Worm (Caenorhabditis elegans) whole organism, young adult: ENCODE measurements around the gene cdh-9.
A peak's percentile ranks its signal among the peaks of the same experiment; 100 is the strongest.

ENCODE experiments used
- B0336.3 ChIP-seq: fragments of 200-800 bp; sonication (Bioruptor generic); IDR thresholded peaks from 2 replicates; pipeline ENCODE4 v1.3.6; 2022; ENCODE audit warnings: missing genetic modification characterization, missing compliant biosample characterization
- F22D6.2 ChIP-seq: sonication (generic microtip); optimal IDR thresholded peaks from 2 replicates; lab custom pipeline; 2016; ENCODE audit warnings: mild to moderate bottlenecking, missing genetic modification characterization, missing compliant biosample characterization
- F23B12.7 ChIP-seq: sonication (generic microtip); optimal IDR thresholded peaks from 2 replicates; lab custom pipeline; 2017; ENCODE audit warnings: missing genetic modification characterization, mild to moderate bottlenecking, missing compliant biosample characterization, antibody characterized with exemption, moderate library complexity; ENCODE audit not compliant: insufficient read depth
- K12H6.12 ChIP-seq: fragments of 200-800 bp; sonication (Bioruptor generic); optimal IDR thresholded peaks from 2 replicates; lab custom pipeline; 2018; ENCODE audit warnings: mild to moderate bottlenecking, missing genetic modification characterization, missing compliant biosample characterization
- Y56A3A.18 ChIP-seq: fragments of 200-800 bp; sonication (Bioruptor generic); IDR thresholded peaks from 2 replicates; pipeline ENCODE4 v1.3.6; 2022; ENCODE audit warnings: missing genetic modification reagents, missing genetic modification characterization, missing compliant biosample characterization
- Y79H2A.3 ChIP-seq: fragments of 200-800 bp; sonication (Bioruptor generic); conservative IDR thresholded peaks from 2 replicates; pipeline ENCODE4 v1.3.6; 2022; ENCODE audit warnings: missing genetic modification reagents, missing genetic modification characterization, missing compliant biosample characterization
- ZK185.1 ChIP-seq: sonication (generic microtip); optimal IDR thresholded peaks from 2 replicates; lab custom pipeline; 2016; ENCODE audit warnings: mild to moderate bottlenecking, missing genetic modification characterization, missing compliant biosample characterization; ENCODE audit not compliant: poor library complexity, severe bottlenecking
- aptf-2 ChIP-seq: fragments of 200-800 bp; sonication (Bioruptor generic); conservative IDR thresholded peaks from 2 replicates; pipeline ENCODE4 v1.3.6; 2022; ENCODE audit warnings: missing genetic modification reagents, missing genetic modification characterization, missing compliant biosample characterization
- athp-1 ChIP-seq: sonication (generic microtip); optimal IDR thresholded peaks from 2 replicates; lab custom pipeline; 2017; ENCODE audit warnings: mild to moderate bottlenecking, missing genetic modification characterization, missing compliant biosample characterization
- attf-3 ChIP-seq: fragments of 200-800 bp; sonication (Bioruptor generic); conservative IDR thresholded peaks from 2 replicates; pipeline ENCODE4 v1.3.6; 2022; ENCODE audit warnings: missing genetic modification reagents, missing genetic modification characterization, missing compliant biosample characterization
- attf-5 ChIP-seq: fragments of 200-800 bp; sonication (Bioruptor generic); optimal IDR thresholded peaks from 2 replicates; lab custom pipeline; 2018; ENCODE audit warnings: mild to moderate bottlenecking, missing genetic modification characterization, missing compliant biosample characterization
- ceh-100 ChIP-seq: fragments of 200-800 bp; sonication (Bioruptor generic); IDR thresholded peaks from 2 replicates; pipeline ENCODE4 v1.3.6; 2022; ENCODE audit warnings: missing genetic modification reagents, missing genetic modification characterization, missing compliant biosample characterization
- ceh-40 ChIP-seq: fragments of 200-800 bp; sonication (Bioruptor generic); IDR thresholded peaks from 2 replicates; pipeline ENCODE4 v1.3.6; 2022; ENCODE audit warnings: missing genetic modification characterization, missing compliant biosample characterization
- chd-7 ChIP-seq: sonication (generic microtip); optimal IDR thresholded peaks from 2 replicates; lab custom pipeline; 2016; ENCODE audit warnings: mild to moderate bottlenecking, missing genetic modification characterization, moderate library complexity, missing compliant biosample characterization
- die-1 ChIP-seq: sonication (generic microtip); optimal IDR thresholded peaks from 2 replicates; lab custom pipeline; 2016; ENCODE audit warnings: missing genotype, mild to moderate bottlenecking, missing genetic modification characterization, missing compliant biosample characterization
- dox-1 ChIP-seq: fragments of 200-800 bp; sonication (Bioruptor generic); IDR thresholded peaks from 2 replicates; pipeline ENCODE4 v1.3.6; 2022; ENCODE audit warnings: missing genetic modification reagents, missing genetic modification characterization, missing compliant biosample characterization
- egl-18 ChIP-seq: fragments of 200-800 bp; sonication (Bioruptor generic); IDR thresholded peaks from 2 replicates; pipeline ENCODE4 v1.3.6; 2022; ENCODE audit warnings: missing genetic modification reagents, missing genetic modification characterization, missing compliant biosample characterization
- egrh-3 ChIP-seq: fragments of 200-800 bp; sonication (Bioruptor generic); IDR thresholded peaks from 2 replicates; pipeline ENCODE4 v1.3.6; 2022; ENCODE audit warnings: missing genetic modification reagents, missing genetic modification characterization, missing compliant biosample characterization
- ekl-4 ChIP-seq: fragments of 200-800 bp; sonication (Bioruptor generic); IDR thresholded peaks from 2 replicates; pipeline ENCODE4 v1.3.6; 2022; ENCODE audit warnings: missing genetic modification reagents, missing genetic modification characterization, missing compliant biosample characterization
- fkh-3 ChIP-seq: sonication (generic microtip); optimal IDR thresholded peaks from 2 replicates; lab custom pipeline; 2016; ENCODE audit warnings: mild to moderate bottlenecking, missing genetic modification characterization, missing compliant biosample characterization
- him-1 ChIP-seq: sonication (generic microtip); optimal IDR thresholded peaks from 2 replicates; lab custom pipeline; 2016; ENCODE audit warnings: missing genotype, missing genetic modification reagents, missing genetic modification characterization, missing compliant biosample characterization
- hlh-12 ChIP-seq: sonication (generic microtip); optimal IDR thresholded peaks from 2 replicates; lab custom pipeline; 2016; ENCODE audit warnings: missing genetic modification characterization, missing compliant biosample characterization
- hmg-1.2 ChIP-seq: fragments of 200-800 bp; sonication (Bioruptor generic); IDR thresholded peaks from 2 replicates; pipeline ENCODE4 v1.3.6; 2022; ENCODE audit warnings: missing genetic modification reagents, missing genetic modification characterization, missing compliant biosample characterization
- hrde-1 ChIP-seq: sonication (generic microtip); optimal IDR thresholded peaks from 2 replicates; lab custom pipeline; 2016; ENCODE audit warnings: missing genetic modification characterization, mild to moderate bottlenecking, missing compliant biosample characterization, moderate library complexity, missing genotype, missing genetic modification reagents, borderline replicate concordance
- hsf-1 ChIP-seq: fragments of 200-800 bp; sonication (Bioruptor generic); IDR thresholded peaks from 2 replicates; pipeline ENCODE4 v1.3.6; 2022; ENCODE audit warnings: missing genetic modification reagents, missing genetic modification characterization, missing compliant biosample characterization
- lin-26 ChIP-seq: fragments of 200-800 bp; sonication (Bioruptor generic); IDR thresholded peaks from 2 replicates; pipeline ENCODE4 v1.3.6; 2022; ENCODE audit warnings: missing genetic modification reagents, missing genetic modification characterization, missing compliant biosample characterization
- lin-35 ChIP-seq, 3 experiments: fragments of 150-350 bp in 2 of 3; sonication (generic microtip) in 1 of 3; optimal IDR thresholded peaks; 2 replicates each; lab custom pipeline; 2014 to 2018; ENCODE audit warnings: missing biosample characterization in 3 of 3, missing genetic modification characterization in 3 of 3, missing genetic modification reagents in 3 of 3
- lin-40 ChIP-seq: sonication (generic microtip); optimal IDR thresholded peaks from 2 replicates; lab custom pipeline; 2016; ENCODE audit warnings: missing genetic modification characterization, mild to moderate bottlenecking, missing compliant biosample characterization, missing genotype, missing genetic modification reagents
- lsl-1 ChIP-seq: fragments of 200-800 bp; sonication (Bioruptor generic); optimal IDR thresholded peaks from 2 replicates; lab custom pipeline; 2018; ENCODE audit warnings: mild to moderate bottlenecking, missing genetic modification characterization, moderate library complexity, missing compliant biosample characterization
- madf-6 ChIP-seq: fragments of 200-800 bp; sonication (Bioruptor generic); IDR thresholded peaks from 2 replicates; pipeline ENCODE4 v1.3.6; 2022; ENCODE audit warnings: missing genetic modification reagents, missing genetic modification characterization, missing compliant biosample characterization
- mel-28 ChIP-seq: sonication (generic microtip); optimal IDR thresholded peaks from 2 replicates; lab custom pipeline; 2016; ENCODE audit warnings: borderline replicate concordance, mild to moderate bottlenecking, missing genetic modification characterization, missing compliant biosample characterization
- mxl-1 ChIP-seq: sonication (generic microtip); optimal IDR thresholded peaks from 2 replicates; lab custom pipeline; 2016; ENCODE audit warnings: missing genetic modification characterization, missing compliant biosample characterization
- nfya-1 ChIP-seq: sonication (generic microtip); optimal IDR thresholded peaks from 2 replicates; lab custom pipeline; 2017; ENCODE audit warnings: antibody characterized with exemption, missing compliant biosample characterization, missing genetic modification characterization, borderline replicate concordance; ENCODE audit not compliant: insufficient read depth
- pha-4 ChIP-seq: fragments of 150-350 bp; sonication (generic microtip); optimal IDR thresholded peaks from 2 replicates; lab custom pipeline; 2014; ENCODE audit warnings: missing biosample characterization, missing genetic modification reagents, missing genetic modification characterization
- repo-1 ChIP-seq: sonication (generic microtip); optimal IDR thresholded peaks from 2 replicates; lab custom pipeline; 2017; ENCODE audit warnings: mild to moderate bottlenecking, missing genetic modification characterization, missing compliant biosample characterization
- snpc-3.4 ChIP-seq: sonication (generic microtip); optimal IDR thresholded peaks from 2 replicates; lab custom pipeline; 2017; ENCODE audit warnings: missing genetic modification characterization, mild to moderate bottlenecking, missing compliant biosample characterization, antibody characterized with exemption, moderate library complexity, missing genotype, missing genetic modification reagents
- snpc-4 ChIP-seq, 5 experiments: fragments of 150-350 bp in 1 of 5; sonication (generic microtip) in 4 of 5; optimal IDR thresholded peaks; 2 replicates each; lab custom pipeline; 2014 to 2018; ENCODE audit warnings: missing genetic modification characterization in 5 of 5, missing biosample characterization in 3 of 5, antibody characterized with exemption in 2 of 5, mild to moderate bottlenecking in 2 of 5, missing compliant biosample characterization in 2 of 5, missing genotype in 2 of 5, moderate library complexity in 2 of 5, missing genetic modification reagents in 1 of 5
- xnd-1 ChIP-seq: sonication (generic microtip); optimal IDR thresholded peaks from 2 replicates; lab custom pipeline; 2016; ENCODE audit warnings: missing genotype, missing genetic modification reagents, missing genetic modification characterization, missing compliant biosample characterization
- zfh-2 ChIP-seq: fragments of 200-800 bp; sonication (Bioruptor generic); conservative IDR thresholded peaks from 2 replicates; pipeline ENCODE4 v1.3.6; 2022; ENCODE audit warnings: missing genetic modification reagents, missing genetic modification characterization, missing compliant biosample characterization
- zim-3 ChIP-seq: sonication (generic microtip); optimal IDR thresholded peaks from 2 replicates; lab custom pipeline; 2017; ENCODE audit warnings: mild to moderate bottlenecking, missing genetic modification characterization, moderate library complexity, missing compliant biosample characterization
- ztf-22 ChIP-seq: fragments of 200-800 bp; sonication (Bioruptor generic); optimal IDR thresholded peaks from 2 replicates; lab custom pipeline; 2018; ENCODE audit warnings: mild to moderate bottlenecking, missing genetic modification characterization, moderate library complexity, missing compliant biosample characterization
- ztf-6 ChIP-seq: fragments of 200-800 bp; sonication (Bioruptor generic); IDR thresholded peaks from 2 replicates; pipeline ENCODE4 v1.3.6; 2022; ENCODE audit warnings: missing genetic modification reagents, missing genetic modification characterization, missing compliant biosample characterization

cdh-9 gene

ce11 chrX:16604566-16604965 is 9.5 kb downstream of the cdh-9 start (continued):
- TF ChIP-seq egl-18 (GFP tag; lab: Robert Waterston, UW) = no peak
- TF ChIP-seq aptf-2 (GFP tag; lab: Robert Waterston, UW) = no peak
- TF ChIP-seq lin-26 (GFP tag; lab: Robert Waterston, UW) = peak; percentile 89
- TF ChIP-seq snpc-3.4 (tag; lab: Kevin White, UChicago) = peak; percentile 41
- TF ChIP-seq ekl-4 = peak; percentile 53; the same call in 1 of the 2 replicates
- TF ChIP-seq him-1 = peak; percentile 98
- TF ChIP-seq madf-6 (GFP tag; lab: Robert Waterston, UW) = 0 out of 2 replicates have a peak, but pooled peaks have one; percentile 44
- peak; percentile 70 for TF ChIP-seq dox-1 (GFP tag; lab: Robert Waterston, UW)
- no peak for TF ChIP-seq egrh-3 (GFP tag; lab: Robert Waterston, UW)
- TF ChIP-seq zim-3 (tag; lab: Kevin White, UChicago) = no peak
- TF ChIP-seq athp-1 = no peak
- TF ChIP-seq lin-40 (tag; lab: Kevin White, UChicago) = peak; percentile 60
- no peak for TF ChIP-seq mxl-1 (tag; lab: Kevin White, UChicago)
- TF ChIP-seq ZK185.1 (tag; lab: Kevin White, UChicago) = peak; percentile 69
- TF ChIP-seq hrde-1 = peak; percentile 32
- TF ChIP-seq ztf-22 (GFP tag; lab: Kevin White, UChicago) = no peak
- TF ChIP-seq hsf-1 = no peak; the same call in 1 of the 2 replicates
- no peak for TF ChIP-seq nfya-1 (tag; lab: Kevin White, UChicago)
- TF ChIP-seq lsl-1 = no peak
- 0 out of 2 replicates have a peak, but pooled peaks have one; percentile 30 for TF ChIP-seq ceh-100 (GFP tag; lab: Robert Waterston, UW)
- TF ChIP-seq Y79H2A.3 (GFP tag; lab: Robert Waterston, UW) = no peak
- peak; percentile 59 for TF ChIP-seq B0336.3 (GFP tag; lab: Robert Waterston, UW)
- no peak for TF ChIP-seq K12H6.12 (tag; lab: Kevin White, UChicago)
- no peak for TF ChIP-seq mel-28 (tag; lab: Kevin White, UChicago)
- TF ChIP-seq pha-4 = no peak
- TF ChIP-seq hmg-1.2 = peak; percentile 72
- TF ChIP-seq xnd-1 (tag; lab: Kevin White, UChicago) = no peak
- peak; percentile 55 for TF ChIP-seq repo-1
- TF ChIP-seq Y56A3A.18 = peak; percentile 72; the same call in 1 of the 2 replicates

ce11 chrX:16607128-16607527 is 12.1 kb downstream of the cdh-9 start:
- TF ChIP-seq fkh-3 (tag; lab: Kevin White, UChicago) (no peak), die-1 (tag; lab: Kevin White, UChicago) (no peak), attf-5 (GFP tag; lab: Kevin White, UChicago) (no peak), K12H6.12 (tag; lab: Kevin White, UChicago) (no peak), attf-3 (GFP tag; lab: Robert Waterston, UW) (no peak), chd-7 (tag; lab: Kevin White, UChicago) (no peak), B0336.3 (GFP tag; lab: Robert Waterston, UW) (no peak), F23B12.7 (tag; lab: Kevin White, UChicago) (no peak), egrh-3 (GFP tag; lab: Robert Waterston, UW) (no peak), him-1 (no peak), ztf-6 (GFP tag; lab: Robert Waterston, UW) (no peak), snpc-4 (GFP tag; optimal IDR thresholded peaks at IDR 0.05; lab: Kevin White, UChicago) (no peak), snpc-4 (tag; optimal IDR thresholded peaks at IDR 0.05; lab: Kevin White, UChicago) (no peak), hrde-1 (no peak), zfh-2 (no peak), hlh-12 (tag; lab: Kevin White, UChicago) (no peak), lin-35 (GFP tag; optimal IDR thresholded peaks at IDR 0.05; lab: Kevin White, UChicago) (no peak), snpc-3.4 (tag; lab: Kevin White, UChicago) (no peak), F22D6.2 (tag; lab: Kevin White, UChicago) (no peak), ceh-40 (no peak)
